Worm (Caenorhabditis elegans): ENCODE results near the gene T28B11.1.

T28B11.1 gene

DNA sequence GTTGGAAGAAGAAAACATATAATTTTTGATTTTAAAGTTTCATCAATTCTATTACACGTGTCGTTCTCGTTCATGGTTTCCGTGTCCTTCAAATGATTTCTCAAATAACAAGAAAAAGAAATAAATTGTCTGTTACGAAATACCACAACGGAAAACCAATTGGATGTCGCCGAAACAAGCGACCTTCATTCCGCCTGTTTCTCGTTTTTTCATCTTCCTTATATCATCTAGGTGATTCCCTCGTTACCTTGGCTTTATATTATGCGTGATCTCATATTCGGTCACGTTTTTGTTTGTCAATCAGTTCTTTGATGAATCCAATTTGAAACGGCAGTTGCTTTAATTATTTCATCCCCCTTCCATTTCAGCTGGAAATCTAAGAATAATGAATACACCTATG is 24.9 kb upstream of the T28B11.1 start:
- TF ChIP-seq nhr-6 (tag; optimal IDR thresholded peaks at IDR 0.05) (no peak), C34F6.9 (tag; optimal IDR thresholded peaks at IDR 0.05) (no peak), egl-27 (tag; optimal IDR thresholded peaks at IDR 0.05) (no peak), lin-13 (GFP tag; optimal IDR thresholded peaks at IDR 0.05) (no peak), R02D3.7 (tag; optimal IDR thresholded peaks at IDR 0.05) (no peak), lin-11 (tag; optimal IDR thresholded peaks at IDR 0.05) (no peak), nhr-25 (tag; optimal IDR thresholded peaks at IDR 0.05) (peak; percentile 74), ceh-82 (tag; optimal IDR thresholded peaks at IDR 0.05) (no peak), lin-39 (tag; optimal IDR thresholded peaks at IDR 0.05) (no peak), fos-1 (tag; optimal IDR thresholded peaks at IDR 0.05) (no peak), aly-2 (tag; optimal IDR thresholded peaks at IDR 0.05) (no peak), sma-9 (GFP tag; optimal IDR thresholded peaks at IDR 0.05) (peak; percentile 0), sma-9 (tag; optimal IDR thresholded peaks at IDR 0.05) (no peak), elt-3 (tag; optimal IDR thresholded peaks at IDR 0.05) (no peak), Y55F3AM.14 (GFP tag; optimal IDR thresholded peaks at IDR 0.05) (no peak), dmd-4 (tag; optimal IDR thresholded peaks at IDR 0.05) (no peak), blmp-1 (tag; optimal IDR thresholded peaks at IDR 0.05; ENCODE audit: insufficient read depth) (peak; percentile 48), ztf-4 (tag; optimal IDR thresholded peaks at IDR 0.05) (no peak), sma-3 (GFP tag; optimal IDR thresholded peaks at IDR 0.05) (no peak), mbf-1 (tag; optimal IDR thresholded peaks at IDR 0.05) (no peak), F13H6.1 (tag; optimal IDR thresholded peaks at IDR 0.05) (no peak), ZK546.5 (tag; optimal IDR thresholded peaks at IDR 0.05) (no peak), zag-1 (tag; optimal IDR thresholded peaks at IDR 0.05) (no peak), nhr-129 (tag; optimal IDR thresholded peaks at IDR 0.05) (peak; percentile 35)

DNA sequence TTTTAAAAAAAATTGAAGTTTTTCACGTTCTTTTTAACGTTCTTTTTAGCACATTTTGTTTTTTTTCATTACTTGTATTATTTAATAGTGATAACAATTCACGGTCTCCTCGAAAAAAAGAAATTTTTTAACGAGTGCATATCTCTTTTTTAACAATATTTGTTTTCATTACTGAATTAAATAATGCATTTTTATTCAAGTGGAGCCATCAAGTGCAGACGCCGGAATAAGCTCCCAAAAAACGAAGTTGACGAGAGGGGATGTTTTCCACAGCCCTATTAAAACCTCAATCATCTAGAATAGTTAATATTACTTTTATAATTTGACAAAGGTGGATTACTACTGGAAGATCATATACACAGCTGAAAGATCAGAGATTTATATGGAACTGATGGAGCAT is 24.5 kb upstream of the T28B11.1 start, which contains the start of gene irld-6:
Gene irld-6, minus strand, starts transcription at position 101 of the 400 bp plus-strand sequence.
- TF ChIP-seq C34F6.9 (tag; optimal IDR thresholded peaks at IDR 0.05), result no peak
- TF ChIP-seq unc-62 (GFP tag; optimal IDR thresholded peaks at IDR 0.05), result no peak
- no peak for TF ChIP-seq ZK546.5 (tag; optimal IDR thresholded peaks at IDR 0.05)
- TF ChIP-seq ztf-11 (tag; optimal IDR thresholded peaks at IDR 0.05), result no peak
- TF ChIP-seq gmeb-1 (tag; optimal IDR thresholded peaks at IDR 0.05), result no peak
- no peak for TF ChIP-seq nhr-77 (tag; optimal IDR thresholded peaks at IDR 0.05)
- TF ChIP-seq Y55F3AM.14 (GFP tag; optimal IDR thresholded peaks at IDR 0.05), result no peak
- TF ChIP-seq unc-39 (tag; optimal IDR thresholded peaks at IDR 0.05), result no peak
- TF ChIP-seq ceh-82 (tag; optimal IDR thresholded peaks at IDR 0.05), result no peak
- no peak for TF ChIP-seq F13H6.1 (tag; optimal IDR thresholded peaks at IDR 0.05)
- TF ChIP-seq snpc-4 (tag; optimal IDR thresholded peaks at IDR 0.05), result no peak

DNA sequence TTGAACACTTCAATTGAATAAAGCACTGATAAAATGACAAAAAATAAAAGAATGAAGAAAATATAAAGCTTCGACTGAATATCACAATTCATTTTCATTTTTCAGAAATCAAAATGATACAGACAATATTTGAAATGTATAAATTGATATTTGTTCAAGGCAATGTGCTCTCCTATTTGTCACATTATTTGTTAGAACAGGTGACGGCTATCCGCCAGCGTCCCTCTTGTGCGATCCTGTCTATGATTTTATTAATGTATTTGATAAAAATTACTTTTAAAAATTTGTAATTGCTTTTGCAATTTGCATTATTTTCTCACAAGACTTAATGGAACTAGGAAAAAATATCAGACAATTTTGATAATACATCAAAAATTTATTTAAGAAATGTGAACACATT is 21.8 kb upstream of the T28B11.1 start, which contains the start of gene F28H7.7:
Gene F28H7.7, minus strand, starts transcription at position 101 of the 400 bp plus-strand sequence.
- TF ChIP-seq ZK546.5 (tag; optimal IDR thresholded peaks at IDR 0.05) (no peak), nhr-23 (tag; optimal IDR thresholded peaks at IDR 0.05) (no peak), lin-11 (tag; optimal IDR thresholded peaks at IDR 0.05) (no peak), nhr-237 (tag; optimal IDR thresholded peaks at IDR 0.05) (no peak), C34F6.9 (tag; optimal IDR thresholded peaks at IDR 0.05) (no peak), nhr-25 (tag; optimal IDR thresholded peaks at IDR 0.05) (no peak), nhr-11 (tag; optimal IDR thresholded peaks at IDR 0.05) (no peak), lin-13 (GFP tag; optimal IDR thresholded peaks at IDR 0.05) (no peak), snpc-4 (tag; optimal IDR thresholded peaks at IDR 0.05) (no peak), ama-1 (optimal IDR thresholded peaks at IDR 0.05) (no peak), nhr-77 (tag; optimal IDR thresholded peaks at IDR 0.05) (no peak), gmeb-1 (tag; optimal IDR thresholded peaks at IDR 0.05) (no peak), lsy-2 (tag; optimal IDR thresholded peaks at IDR 0.05) (no peak)

DNA sequence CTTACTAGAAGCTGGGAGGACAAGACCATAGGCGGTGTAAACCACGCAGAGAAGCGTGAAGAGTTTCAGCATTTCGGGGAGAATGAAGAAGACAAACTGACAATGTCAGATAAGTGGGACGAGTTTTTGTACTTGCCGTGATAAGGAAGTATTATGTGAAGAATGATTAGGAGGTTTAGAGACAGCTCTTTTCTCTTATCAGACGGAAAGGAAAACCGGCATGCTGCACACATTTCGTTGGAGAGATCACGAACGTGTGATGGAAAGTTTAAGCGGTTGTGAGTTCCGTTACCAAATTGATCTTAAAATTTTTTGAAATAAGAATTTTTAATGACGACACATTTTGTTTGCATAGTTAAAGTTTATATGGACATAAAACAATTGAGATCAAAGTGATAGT is 18.4 kb upstream of the T28B11.1 start, which contains the start of gene F28H7.3:
Gene F28H7.3, minus strand, starts transcription at position 159 of the 400 bp plus-strand sequence.
- TF ChIP-seq zag-1 (tag; optimal IDR thresholded peaks at IDR 0.05) (no peak), aly-2 (tag; optimal IDR thresholded peaks at IDR 0.05) (no peak), nhr-6 (tag; optimal IDR thresholded peaks at IDR 0.05) (no peak), unc-55 (GFP tag; optimal IDR thresholded peaks at IDR 0.05) (no peak), ZK546.5 (tag; optimal IDR thresholded peaks at IDR 0.05) (no peak), egl-27 (tag; optimal IDR thresholded peaks at IDR 0.05) (no peak), fos-1 (tag; optimal IDR thresholded peaks at IDR 0.05) (peak; percentile 71), nhr-21 (tag; optimal IDR thresholded peaks at IDR 0.05) (no peak), gmeb-1 (tag; optimal IDR thresholded peaks at IDR 0.05) (no peak), sma-9 (GFP tag; optimal IDR thresholded peaks at IDR 0.05) (peak; percentile 64), sma-9 (tag; optimal IDR thresholded peaks at IDR 0.05) (no peak), ztf-4 (tag; optimal IDR thresholded peaks at IDR 0.05) (no peak), nhr-11 (tag; optimal IDR thresholded peaks at IDR 0.05) (no peak), nhr-129 (tag; optimal IDR thresholded peaks at IDR 0.05) (no peak), lin-13 (GFP tag; optimal IDR thresholded peaks at IDR 0.05) (no peak), nhr-10 (tag; optimal IDR thresholded peaks at IDR 0.05) (no peak), ceh-16 (tag; optimal IDR thresholded peaks at IDR 0.05) (no peak), crh-2 (tag; optimal IDR thresholded peaks at IDR 0.05) (peak; percentile 12), peb-1 (tag; optimal IDR thresholded peaks at IDR 0.05) (no peak)
